Fruit fly (Drosophila melanogaster) Kc167 (cell line): ENCODE data around the gene MSAmiP.

Experiments used
- Myc ChIP-seq: fragments of >200 bp; optimal IDR thresholded peaks from 2 replicates; lab custom pipeline; 2017; ENCODE audit warnings: missing external identifiers
- Sin3A ChIP-seq: fragments of >200 bp; optimal IDR thresholded peaks from 2 replicates; lab custom pipeline; 2018; ENCODE audit warnings: missing external identifiers

DNA sequence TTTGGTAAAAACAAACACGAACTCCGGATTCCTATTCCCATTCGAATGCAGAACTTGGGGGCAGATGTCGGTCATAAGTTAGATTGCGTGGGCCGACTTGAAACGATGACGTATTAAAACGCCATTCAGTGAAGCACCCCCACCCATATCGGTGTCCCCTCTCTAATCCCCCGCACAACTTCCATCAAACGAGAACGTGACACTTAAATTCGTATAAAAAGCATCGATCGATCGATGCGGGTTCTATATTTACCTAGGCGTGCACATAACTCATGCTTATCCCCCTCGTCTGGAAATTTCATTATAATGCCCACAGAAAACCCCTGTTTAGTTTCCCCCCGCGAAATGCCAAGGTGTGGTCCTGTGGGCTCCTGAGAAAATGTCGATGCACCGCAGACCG lies 78.6 kb downstream of the MSAmiP start:
- TF ChIP-seq Sin3A (lab: Kevin White, UChicago) (no peak), Myc (no peak)
